Worm (Caenorhabditis elegans) whole organism, young adult: ENCODE results near the gene zipt-16.

Experiments
- Y95B8A.8 ChIP-seq: fragments of 200-800 bp; sonication (Bioruptor generic); IDR thresholded peaks from 2 replicates; pipeline ENCODE4 v1.3.6; 2022; ENCODE audit warnings: missing genetic modification reagents, missing genetic modification characterization, missing compliant biosample characterization
- aptf-2 ChIP-seq: fragments of 200-800 bp; sonication (Bioruptor generic); conservative IDR thresholded peaks from 2 replicates; pipeline ENCODE4 v1.3.6; 2022; ENCODE audit warnings: missing genetic modification reagents, missing genetic modification characterization, missing compliant biosample characterization
- egl-44 ChIP-seq: fragments of 200-800 bp; sonication (Bioruptor generic); IDR thresholded peaks from 2 replicates; pipeline ENCODE4 v1.3.6; 2022; ENCODE audit warnings: missing genetic modification reagents, missing genetic modification characterization, missing compliant biosample characterization
- snpc-1.3 ChIP-seq: sonication (generic microtip); optimal IDR thresholded peaks from 2 replicates; lab custom pipeline; 2017; ENCODE audit warnings: missing genetic modification characterization, mild to moderate bottlenecking, missing compliant biosample characterization, antibody characterized with exemption, moderate library complexity, missing genotype, missing genetic modification reagents; ENCODE audit not compliant: insufficient read depth

ce11 chrV:11462963-11463453 lies at the start of gene zipt-16:
- TF ChIP-seq aptf-2 (GFP tag; lab: Robert Waterston, UW) = no peak
- TF ChIP-seq snpc-1.3 (tag; lab: Kevin White, UChicago) = no peak
- TF ChIP-seq egl-44 (GFP tag; lab: Robert Waterston, UW) = no peak
- no peak for TF ChIP-seq Y95B8A.8
